Fruit fly (Drosophila melanogaster) whole organism, larva: ENCODE measurements around the gene Trim9.
A peak's percentile ranks its signal among the peaks of the same experiment; 100 is the strongest.

Source experiments
- noc ChIP-seq: fragments of 200-800 bp; sonication (Bioruptor generic); optimal IDR thresholded peaks from 3 replicates; lab custom pipeline; 2019; ENCODE audit warnings: missing biosample characterization, mild to moderate bottlenecking, missing genetic modification characterization, moderate library complexity

Gene Trim9

DNA sequence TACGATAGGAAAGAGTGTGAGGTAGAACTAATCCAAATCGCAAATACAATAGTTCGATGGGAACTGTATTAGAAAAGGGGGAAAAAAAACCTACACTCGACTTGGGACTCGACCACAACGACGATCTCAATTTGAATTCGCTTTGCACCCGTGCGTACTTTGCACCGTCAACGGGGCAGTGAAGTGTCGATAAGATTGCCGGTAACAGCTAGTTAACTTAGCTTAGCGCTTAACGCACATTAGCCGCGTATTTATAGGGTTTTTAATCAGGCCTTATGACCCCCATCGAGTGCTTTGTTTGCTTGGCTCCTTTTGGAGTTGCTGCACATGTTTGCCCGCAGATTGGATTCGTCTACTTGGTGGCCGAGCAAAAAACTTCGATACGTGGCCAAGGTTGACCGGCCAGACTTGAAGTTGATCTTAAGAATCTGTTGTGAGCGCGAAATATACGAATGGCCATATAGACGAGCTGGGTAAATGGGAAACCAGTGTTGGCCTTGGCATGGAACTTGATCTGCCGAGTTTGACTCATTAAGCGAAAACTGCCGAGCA, 30.0 kb upstream of the Trim9 start:
- TF ChIP-seq noc: no peak

DNA sequence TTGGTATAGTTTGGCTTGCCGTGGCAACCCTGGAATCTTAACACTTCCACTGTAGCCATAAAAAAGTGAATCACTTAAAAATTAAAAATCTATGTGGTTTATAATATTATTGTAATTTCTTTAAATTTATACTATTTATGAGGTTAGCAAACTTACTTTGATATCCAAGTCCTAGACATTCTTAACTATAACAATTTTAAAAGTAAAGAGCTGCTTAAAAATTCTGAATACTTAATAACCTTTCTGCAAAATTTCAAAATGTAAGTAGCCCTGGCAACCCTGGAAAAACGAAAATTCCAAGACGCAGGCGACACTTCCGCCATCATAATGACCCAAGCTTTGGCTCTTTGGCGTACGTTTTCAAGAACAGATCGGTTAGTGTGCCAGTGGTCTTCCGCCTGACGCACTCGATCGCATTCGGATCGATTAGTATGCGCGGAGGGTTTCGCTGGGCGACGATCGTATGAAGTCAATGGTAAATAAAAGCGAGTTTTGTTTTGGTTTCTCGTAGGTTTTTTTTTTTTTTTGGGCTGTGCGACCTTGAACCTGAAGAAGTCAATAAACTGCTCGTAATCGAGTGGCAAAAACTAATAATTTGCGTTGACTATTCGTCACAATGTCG, 29.0 kb upstream of the Trim9 start:
- TF ChIP-seq noc: no peak

DNA sequence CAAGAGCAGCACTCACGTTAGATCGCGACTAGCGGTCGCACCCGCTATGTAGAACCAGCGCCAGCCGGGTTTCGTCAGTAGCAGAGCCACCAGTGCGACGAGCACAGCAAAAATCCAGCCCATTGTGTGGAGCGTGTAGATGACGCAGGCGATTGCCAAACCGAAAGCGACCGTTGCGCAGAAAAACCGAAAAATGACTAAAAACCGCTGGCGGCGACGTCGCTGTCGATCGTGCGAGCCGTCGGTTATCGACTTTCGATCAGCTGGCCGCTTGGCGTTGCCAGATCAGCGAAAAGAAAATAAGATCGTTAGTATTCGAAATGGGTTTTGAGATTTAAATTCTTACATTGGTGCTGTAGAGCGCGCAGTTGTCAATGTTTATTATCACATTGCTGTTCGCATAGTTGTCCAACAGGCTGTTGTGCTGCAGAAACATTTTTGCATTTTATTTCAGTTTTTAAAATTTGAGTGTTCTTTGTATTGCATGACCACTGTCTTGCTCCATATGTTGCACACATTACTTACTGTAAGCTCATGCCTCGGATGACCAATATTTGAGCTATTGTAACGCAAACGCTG, 28.1 kb upstream of the Trim9 start:
- TF ChIP-seq noc: peak; percentile 39

dm6 chr2L:10517085-10517484, 27.6 kb upstream of the Trim9 start, which contains the start of the genes Fatp1 and Lrr47:
Fatp1 (minus strand) TSS chr2L:10517218.
Lrr47 (plus strand) TSS chr2L:10517335.
- no peak for TF ChIP-seq noc

DNA sequence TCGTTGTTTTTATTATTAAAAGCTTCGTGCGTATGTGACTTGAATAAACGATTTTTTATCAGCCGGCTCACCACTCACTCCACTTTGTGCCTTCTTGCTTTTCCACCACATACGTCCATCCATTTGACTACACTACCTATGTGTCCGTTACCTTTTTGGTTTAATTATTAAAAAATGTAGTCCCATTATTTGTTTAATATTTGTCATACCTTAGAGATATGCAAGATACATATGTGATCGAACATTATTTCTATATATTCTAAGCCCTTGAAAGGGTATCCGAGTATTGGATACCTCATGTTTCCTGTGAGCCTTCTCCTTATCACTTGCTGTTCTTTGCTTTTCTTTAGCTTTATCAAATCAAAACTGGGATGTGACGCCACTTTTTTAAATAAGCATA, 25.5 kb upstream of the Trim9 start:
- peak; percentile 64 for TF ChIP-seq noc

DNA sequence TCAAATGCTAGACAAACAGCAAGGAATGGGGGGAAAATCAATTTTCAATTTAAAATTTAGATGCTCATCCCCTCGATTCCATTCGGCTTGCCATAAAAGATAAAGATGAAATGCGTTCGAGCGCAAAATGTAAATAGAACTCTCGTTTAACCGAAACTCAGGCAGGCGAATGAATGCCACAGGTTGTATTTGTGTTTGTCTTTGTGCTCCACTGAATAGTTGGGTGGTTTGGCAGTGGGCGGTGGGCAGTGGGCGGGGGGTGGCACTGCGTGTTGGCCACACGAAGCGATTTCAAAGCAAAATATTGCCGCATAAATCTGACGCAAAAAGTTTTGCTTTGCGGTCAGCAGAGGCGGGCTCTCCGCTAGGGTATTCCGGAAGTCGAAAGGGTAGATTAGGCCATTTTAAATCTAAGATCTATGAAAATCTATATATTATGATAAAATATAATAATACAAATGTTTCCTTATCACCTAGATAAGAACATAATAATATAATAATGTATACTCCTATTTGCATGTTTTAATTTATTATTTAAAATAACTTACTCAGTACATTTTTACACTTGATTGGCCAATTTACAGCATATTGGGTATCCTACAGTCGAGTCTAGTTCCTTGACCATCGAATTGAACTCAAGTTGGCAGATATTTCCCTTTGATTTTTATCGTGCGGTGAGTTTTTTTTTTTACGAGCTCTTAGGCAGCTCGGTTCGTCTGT, 22.3 kb upstream of the Trim9 start:
- TF ChIP-seq noc: no peak

DNA sequence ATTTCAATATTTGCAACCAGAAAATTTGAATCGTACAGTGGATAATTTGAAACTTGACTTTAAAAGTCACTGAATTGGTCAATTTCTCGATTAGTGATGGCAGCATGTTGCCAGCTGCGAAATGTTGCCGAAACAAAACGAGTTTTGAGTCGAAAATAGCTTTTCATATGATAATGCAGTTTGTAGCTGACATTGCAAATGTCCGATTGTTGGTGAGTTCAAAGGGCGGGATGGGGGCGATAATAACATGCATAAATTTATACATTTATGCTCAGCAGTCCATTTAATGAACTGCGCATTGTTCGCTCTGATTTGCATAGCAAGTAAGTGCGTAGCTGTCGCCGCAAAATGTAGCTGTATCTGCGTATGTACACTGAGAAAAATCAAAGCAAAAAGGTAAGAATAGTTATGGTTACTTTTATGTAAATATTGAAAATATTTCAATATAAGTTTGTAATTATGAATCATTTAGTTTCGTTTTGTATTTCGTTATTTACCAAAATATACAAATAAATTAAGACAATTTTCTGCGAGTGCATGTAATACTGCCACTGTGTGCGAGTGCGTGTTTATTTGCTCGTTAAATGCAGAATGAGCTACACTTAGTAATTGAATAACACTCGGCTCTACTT, 17.6 kb upstream of the Trim9 start, which contains the start of gene Lip4:
Gene Lip4, plus strand, starts transcription at position 620 of the 632 bp plus-strand sequence.
- peak; percentile 77 for TF ChIP-seq noc

dm6 chr2L:10528984-10529383, 15.7 kb upstream of the Trim9 start:
- TF ChIP-seq noc: peak; percentile 21

- TF ChIP-seq noc: no peak
These were observed 14.6 kb upstream of the Trim9 start for dm6 chr2L:10530089-10530488.

DNA sequence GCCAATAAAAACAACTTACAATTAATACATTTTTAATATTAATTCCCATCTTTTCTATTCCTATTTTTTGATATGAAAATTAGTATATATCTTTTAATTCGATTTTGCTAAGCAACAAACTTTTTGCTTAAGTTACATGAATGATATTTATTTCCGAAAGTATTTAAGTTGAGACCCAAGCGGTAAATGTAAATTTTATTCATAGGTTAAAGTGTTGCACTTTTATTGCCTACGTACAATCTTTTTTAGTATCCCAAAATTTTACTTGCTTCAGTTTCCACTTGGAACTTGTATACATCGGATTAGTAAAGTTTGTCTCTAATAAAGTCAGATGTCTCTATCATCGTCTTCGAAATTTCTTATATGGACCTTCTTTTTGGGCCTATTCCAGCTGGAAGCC, 13.2 kb upstream of the Trim9 start, which contains the start of gene CG18301:
Gene CG18301, plus strand, starts transcription at position 301 of the 400 bp plus-strand sequence.
- TF ChIP-seq noc: no peak

DNA sequence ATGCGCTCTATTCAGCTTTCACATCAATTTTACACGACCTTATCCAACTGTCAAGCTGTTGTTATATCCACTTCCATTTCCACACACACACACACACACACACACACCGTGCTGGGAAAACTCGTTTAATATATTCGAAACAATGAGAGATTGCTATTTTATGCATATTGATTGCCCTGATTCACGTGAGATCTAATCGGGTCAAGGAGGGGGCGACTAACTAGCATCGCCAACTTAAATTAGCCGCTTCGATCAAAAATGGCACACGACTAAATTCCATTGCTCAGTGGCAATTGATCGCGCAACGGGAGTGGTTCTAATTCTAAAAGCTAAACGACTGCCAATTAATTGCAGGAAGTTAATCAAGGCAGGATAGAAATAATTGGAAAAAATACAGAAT, 10.7 kb upstream of the Trim9 start, which contains the start of gene CG18302:
Gene CG18302, plus strand, starts transcription at position 301 of the 400 bp plus-strand sequence.
- no peak for TF ChIP-seq noc

DNA sequence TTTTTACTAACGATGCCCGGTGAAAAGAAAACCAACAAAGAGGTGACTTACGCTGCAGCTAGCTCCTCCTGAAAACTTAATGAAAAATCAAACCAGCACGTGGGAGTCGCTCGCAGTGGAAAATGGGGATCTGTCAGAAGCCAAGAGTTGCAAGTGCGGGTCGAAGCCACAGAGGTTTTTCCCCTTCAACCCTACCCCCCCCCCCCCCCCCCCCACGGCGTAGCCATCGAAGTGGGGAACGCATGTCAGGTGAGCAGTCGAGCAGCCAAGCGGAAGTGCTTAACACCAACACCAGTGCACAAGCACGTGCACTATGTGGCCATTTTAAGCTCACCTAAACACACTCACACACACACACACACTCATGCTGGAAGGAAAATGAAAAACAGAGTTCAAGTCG, 5.3 kb upstream of the Trim9 start:
- TF ChIP-seq noc: no peak

dm6 chr2L:10543048-10543752, 1.5 kb upstream of the Trim9 start:
- no peak for TF ChIP-seq noc

DNA sequence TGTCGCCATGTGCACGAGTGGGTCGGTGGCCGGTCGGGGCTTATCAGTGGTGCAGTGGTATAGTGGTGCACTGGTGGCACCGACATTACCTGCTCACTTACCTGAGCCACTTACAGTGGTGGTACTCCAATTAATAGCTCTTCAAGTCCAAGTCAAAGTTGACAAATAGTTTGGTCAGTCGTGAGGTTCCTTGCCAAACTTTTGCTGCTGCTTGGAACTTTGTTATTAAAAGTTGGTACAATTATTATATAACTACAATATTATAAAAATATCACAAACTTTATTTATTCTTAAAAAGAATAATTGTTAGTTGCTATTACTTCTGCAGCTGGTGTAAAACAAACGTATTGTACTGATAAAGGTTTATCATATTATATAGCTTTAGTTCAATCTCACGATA, 691 bp upstream of the Trim9 start:
- no peak for TF ChIP-seq noc

DNA sequence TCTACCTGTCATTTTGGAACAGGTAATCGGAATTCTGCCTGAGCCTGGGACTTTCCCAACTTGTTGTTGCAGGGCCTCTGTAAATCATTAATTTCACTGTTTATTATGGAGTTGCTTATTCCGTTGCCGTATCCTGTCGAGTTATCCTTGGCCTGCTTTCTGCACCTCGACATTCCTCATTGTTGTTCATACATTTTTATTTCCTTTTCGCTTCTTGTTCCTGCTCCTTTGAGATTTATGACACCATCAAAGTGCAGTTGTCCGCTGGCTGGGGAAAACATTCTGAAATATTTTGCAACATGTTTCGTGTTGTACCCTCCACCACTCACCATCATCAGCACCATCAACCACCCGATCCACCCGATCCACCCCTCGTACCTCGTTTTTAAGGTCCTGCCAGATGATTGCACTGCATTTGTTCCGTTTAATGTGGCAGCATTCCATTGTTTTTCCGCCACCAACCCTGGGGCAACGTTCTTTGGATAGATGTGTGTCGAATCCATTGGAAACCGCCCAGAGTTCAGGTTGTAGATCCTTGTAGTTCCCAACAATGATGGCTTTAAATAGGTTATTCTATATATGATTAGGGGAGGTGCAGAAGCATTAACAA, 4.2 kb downstream of the Trim9 start:
- no peak for TF ChIP-seq noc

- TF ChIP-seq noc: no peak
These were observed 8.1 kb downstream of the Trim9 start for dm6 chr2L:10552807-10553206.
